Worm (Caenorhabditis elegans) whole organism, L4 larva: ENCODE measurements around the gene ttr-16.

Experiments used
- F49E8.2 ChIP-seq: sonication (generic microtip); optimal IDR thresholded peaks from 2 replicates; lab custom pipeline; 2016; ENCODE audit warnings: missing compliant biosample characterization, mild to moderate bottlenecking, missing genetic modification characterization, borderline replicate concordance
- cey-2 ChIP-seq: sonication (generic microtip); optimal IDR thresholded peaks from 3 replicates; lab custom pipeline; 2017; ENCODE audit warnings: missing genetic modification characterization, mild to moderate bottlenecking, missing compliant biosample characterization, antibody characterized with exemption, borderline replicate concordance; ENCODE audit not compliant: insufficient read depth
- mdl-1 ChIP-seq, 2 experiments: fragments of 150-350 bp in 1 of 2; sonication (generic microtip) in 1 of 2; optimal IDR thresholded peaks; 2 replicates each; lab custom pipeline; 2014 to 2017; ENCODE audit warnings: missing biosample characterization in 2 of 2, missing genetic modification characterization in 2 of 2
- mep-1 ChIP-seq: fragments of 150-350 bp; sonication (generic microtip); optimal IDR thresholded peaks from 3 replicates; lab custom pipeline; 2014; ENCODE audit warnings: missing biosample characterization, missing genetic modification characterization
- nhr-237 ChIP-seq: sonication (generic microtip); optimal IDR thresholded peaks from 2 replicates; lab custom pipeline; 2017; ENCODE audit warnings: missing biosample characterization, missing genetic modification characterization
- nhr-25 ChIP-seq: sonication (generic microtip); optimal IDR thresholded peaks from 2 replicates; lab custom pipeline; 2017; ENCODE audit warnings: missing genetic modification characterization, mild to moderate bottlenecking, missing compliant biosample characterization, antibody characterized with exemption, moderate library complexity, borderline replicate concordance; ENCODE audit not compliant: insufficient read depth
- nhr-6 ChIP-seq: fragments of 150-350 bp; optimal IDR thresholded peaks from 2 replicates; lab custom pipeline; 2014; ENCODE audit warnings: missing biosample characterization, missing genetic modification characterization
- snpc-4 ChIP-seq: fragments of 150-350 bp; optimal IDR thresholded peaks from 2 replicates; lab custom pipeline; 2014; ENCODE audit warnings: missing biosample characterization, missing genetic modification characterization
- vab-7 ChIP-seq: fragments of 200-800 bp; sonication (Bioruptor generic); IDR thresholded peaks from 2 replicates; pipeline ENCODE4 v1.3.6; 2022; ENCODE audit warnings: missing genetic modification reagents, missing genetic modification characterization, missing compliant biosample characterization
- zag-1 ChIP-seq: fragments of 150-350 bp; optimal IDR thresholded peaks from 2 replicates; lab custom pipeline; 2014; ENCODE audit warnings: missing biosample characterization, missing genetic modification characterization

DNA sequence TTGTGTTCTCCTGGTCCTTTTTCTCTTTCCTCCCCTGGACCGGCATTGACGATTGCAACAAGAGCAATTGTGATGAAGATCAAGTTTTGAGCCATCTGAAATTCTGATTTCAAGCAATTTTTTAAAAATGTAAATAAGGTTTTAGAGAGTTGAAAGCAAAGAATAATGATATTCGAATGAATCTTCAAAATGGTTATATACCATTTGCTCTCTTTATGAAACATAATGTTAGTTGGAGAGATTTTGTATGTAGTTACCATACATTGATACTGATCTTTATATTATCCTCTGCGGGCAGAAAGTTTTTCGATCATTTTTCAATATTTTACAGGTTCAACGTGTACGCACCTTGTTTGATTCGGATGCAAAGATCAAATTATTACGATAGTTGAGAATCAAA, 41.8 kb upstream of the ttr-16 start, which contains the start of gene srlf-24:
- TF ChIP-seq snpc-4 (tag; lab: Kevin White, UChicago) (no peak), nhr-25 (tag; lab: Kevin White, UChicago) (no peak), nhr-237 (tag; lab: Kevin White, UChicago) (no peak), cey-2 (tag; lab: Kevin White, UChicago) (no peak), mep-1 (tag; lab: Kevin White, UChicago) (no peak), zag-1 (tag; lab: Kevin White, UChicago) (no peak), F49E8.2 (tag; lab: Kevin White, UChicago) (no peak), vab-7 (GFP tag; lab: Robert Waterston, UW) (no peak), nhr-6 (tag; lab: Kevin White, UChicago) (no peak), mdl-1 (tag; optimal IDR thresholded peaks at IDR 0.05; lab: Kevin White, UChicago) (no peak)
